Worm (Caenorhabditis elegans): ENCODE measurements around the gene Y82E9BL.3.

Gene Y82E9BL.3

DNA sequence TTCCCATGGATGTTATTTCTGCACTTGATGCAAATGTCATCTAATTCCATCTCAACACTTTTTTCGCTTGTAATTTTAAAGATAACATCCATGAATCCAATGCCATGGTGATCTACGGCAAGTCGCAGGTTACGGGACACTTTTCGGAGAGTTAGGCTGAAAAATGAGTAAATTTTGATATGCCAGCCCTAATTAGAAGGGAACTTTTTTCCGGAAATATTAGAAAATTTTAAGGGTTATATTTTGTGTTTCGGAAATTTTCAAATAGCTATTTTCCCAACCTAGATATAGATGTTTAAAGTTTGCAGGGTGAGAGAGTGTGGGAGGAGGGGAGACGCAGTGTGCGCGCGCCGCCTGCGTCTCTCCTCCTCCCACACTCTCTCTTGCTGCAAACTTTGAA lies 43.3 kb downstream of the Y82E9BL.3 start:
- no peak for TF ChIP-seq sem-4 (tag; optimal IDR thresholded peaks at IDR 0.05)
- no peak for TF ChIP-seq mbf-1 (tag; optimal IDR thresholded peaks at IDR 0.05)
- no peak for TF ChIP-seq nhr-77 (tag; optimal IDR thresholded peaks at IDR 0.05)
- no peak for TF ChIP-seq snpc-4 (tag; optimal IDR thresholded peaks at IDR 0.05)
- no peak for TF ChIP-seq F13H6.1 (tag; optimal IDR thresholded peaks at IDR 0.05)
- no peak for TF ChIP-seq skn-1 (tag; optimal IDR thresholded peaks at IDR 0.05)
- TF ChIP-seq nhr-10 (tag; optimal IDR thresholded peaks at IDR 0.05), result no peak
- TF ChIP-seq unc-39 (tag; optimal IDR thresholded peaks at IDR 0.05), result no peak
- TF ChIP-seq aly-2 (tag; optimal IDR thresholded peaks at IDR 0.05), result no peak
- TF ChIP-seq lin-39 (tag; optimal IDR thresholded peaks at IDR 0.05), result no peak
- no peak for TF ChIP-seq Y55F3AM.14 (GFP tag; optimal IDR thresholded peaks at IDR 0.05)
- no peak for TF ChIP-seq nhr-237 (tag; optimal IDR thresholded peaks at IDR 0.05)
- TF ChIP-seq nhr-25 (tag; optimal IDR thresholded peaks at IDR 0.05), result no peak
- TF ChIP-seq lin-11 (tag; optimal IDR thresholded peaks at IDR 0.05), result no peak
- TF ChIP-seq sma-9 (GFP tag; optimal IDR thresholded peaks at IDR 0.05), result no peak
- TF ChIP-seq sma-9 (tag; optimal IDR thresholded peaks at IDR 0.05), result no peak
- TF ChIP-seq ama-1 (optimal IDR thresholded peaks at IDR 0.05), result no peak
- no peak for TF ChIP-seq dmd-4 (tag; optimal IDR thresholded peaks at IDR 0.05)
- TF ChIP-seq nhr-23 (tag; optimal IDR thresholded peaks at IDR 0.05), result no peak
- no peak for TF ChIP-seq R02D3.7 (tag; optimal IDR thresholded peaks at IDR 0.05)

DNA sequence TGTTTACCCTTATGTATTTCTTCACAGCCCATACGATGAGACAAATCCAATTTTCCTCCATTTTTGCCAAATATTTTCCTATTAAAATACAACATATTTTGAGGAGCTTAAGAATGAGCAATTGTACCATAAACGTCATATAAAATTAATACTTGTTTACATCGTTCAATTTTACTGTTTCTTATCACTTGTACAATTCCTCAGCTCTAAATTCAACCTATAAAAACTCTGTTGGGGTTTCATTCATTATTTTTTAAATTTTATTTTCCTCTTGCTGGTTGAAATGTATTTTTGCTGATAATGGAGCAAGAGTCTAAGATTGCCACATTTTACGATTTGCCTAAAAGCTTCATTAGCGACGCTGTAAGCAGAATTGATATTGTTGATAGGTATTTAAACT lies 47.2 kb downstream of the Y82E9BL.3 start, which contains the start of gene fbxa-75:
Gene fbxa-75 (plus strand): TSS at position 301 of the 400 bp plus-strand sequence.
- TF ChIP-seq snpc-4 (tag; optimal IDR thresholded peaks at IDR 0.05), result no peak
- no peak for TF ChIP-seq unc-39 (tag; optimal IDR thresholded peaks at IDR 0.05)
- TF ChIP-seq mbf-1 (tag; optimal IDR thresholded peaks at IDR 0.05), result no peak
- no peak for TF ChIP-seq ZK546.5 (tag; optimal IDR thresholded peaks at IDR 0.05)
- no peak for TF ChIP-seq C34F6.9 (tag; optimal IDR thresholded peaks at IDR 0.05)
- no peak for TF ChIP-seq nhr-77 (tag; optimal IDR thresholded peaks at IDR 0.05)
- TF ChIP-seq fos-1 (tag; optimal IDR thresholded peaks at IDR 0.05), result no peak
- TF ChIP-seq Y55F3AM.14 (GFP tag; optimal IDR thresholded peaks at IDR 0.05), result no peak
- TF ChIP-seq nhr-6 (tag; optimal IDR thresholded peaks at IDR 0.05), result no peak
- TF ChIP-seq egl-27 (tag; optimal IDR thresholded peaks at IDR 0.05), result no peak
- TF ChIP-seq lin-11 (tag; optimal IDR thresholded peaks at IDR 0.05), result no peak
- TF ChIP-seq ceh-82 (tag; optimal IDR thresholded peaks at IDR 0.05), result no peak
- TF ChIP-seq nhr-237 (tag; optimal IDR thresholded peaks at IDR 0.05), result no peak
- TF ChIP-seq sem-4 (tag; optimal IDR thresholded peaks at IDR 0.05), result no peak
- TF ChIP-seq zag-1 (tag; optimal IDR thresholded peaks at IDR 0.05), result no peak
- no peak for TF ChIP-seq ztf-1 (GFP tag; conservative IDR thresholded peaks at IDR 0.05)
- TF ChIP-seq mdl-1 (tag; optimal IDR thresholded peaks at IDR 0.05), result no peak
- TF ChIP-seq gmeb-1 (tag; optimal IDR thresholded peaks at IDR 0.05), result no peak
- TF ChIP-seq lsy-2 (tag; optimal IDR thresholded peaks at IDR 0.05), result no peak
- TF ChIP-seq elt-1 (tag; optimal IDR thresholded peaks at IDR 0.05), result no peak

Measured in whole organism, L2 larva.